Fruit fly (Drosophila melanogaster) whole organism, adult: ENCODE measurements around the gene Gyc76C.

Source experiments
- CG11617 ChIP-seq: fragments of 200-800 bp; sonication (Bioruptor generic); optimal IDR thresholded peaks from 2 replicates; lab custom pipeline; 2017; ENCODE audit warnings: mild to moderate bottlenecking, missing biosample characterization, missing genetic modification reagents, missing genetic modification characterization
- CG12768 ChIP-seq: fragments of 200-800 bp; sonication (Bioruptor generic); optimal IDR thresholded peaks from 2 replicates; lab custom pipeline; 2017; ENCODE audit warnings: missing biosample characterization, missing genetic modification characterization, mild to moderate bottlenecking, moderate library complexity, missing genetic modification reagents
- CG14711 ChIP-seq: fragments of 200-800 bp; sonication (Bioruptor generic); optimal IDR thresholded peaks from 2 replicates; lab custom pipeline; 2018; ENCODE audit warnings: missing biosample characterization, mild to moderate bottlenecking, missing genetic modification characterization, moderate library complexity
- CG1620 ChIP-seq: fragments of 200-800 bp; sonication (Bioruptor generic); optimal IDR thresholded peaks from 2 replicates; lab custom pipeline; 2016; ENCODE audit warnings: missing biosample characterization, missing genetic modification characterization
- CG33017 ChIP-seq: fragments of 200-800 bp; sonication (Bioruptor generic); optimal IDR thresholded peaks from 2 replicates; lab custom pipeline; 2018; ENCODE audit warnings: missing biosample characterization, mild to moderate bottlenecking, missing genetic modification characterization, moderate library complexity
- CG5204 ChIP-seq: fragments of 200-800 bp; sonication (Bioruptor generic); optimal IDR thresholded peaks from 2 replicates; lab custom pipeline; 2016; ENCODE audit warnings: missing biosample characterization, missing genetic modification characterization
- CG7045 ChIP-seq: fragments of 200-800 bp; sonication (Bioruptor generic); optimal IDR thresholded peaks from 2 replicates; lab custom pipeline; 2017; ENCODE audit warnings: missing biosample characterization, mild to moderate bottlenecking, missing genetic modification characterization
- CG7101 ChIP-seq: fragments of 200-800 bp; sonication (Bioruptor generic); optimal IDR thresholded peaks from 2 replicates; lab custom pipeline; 2018; ENCODE audit warnings: missing biosample characterization, mild to moderate bottlenecking, missing genetic modification characterization, moderate library complexity
- Clk ChIP-seq: fragments of 200-800 bp; sonication (Bioruptor generic); optimal IDR thresholded peaks from 2 replicates; lab custom pipeline; 2017; ENCODE audit warnings: missing biosample characterization, missing genetic modification characterization
- Crg-1 ChIP-seq: fragments of 200-800 bp; sonication (Bioruptor generic); optimal IDR thresholded peaks from 2 replicates; lab custom pipeline; 2016; ENCODE audit warnings: missing biosample characterization, missing genetic modification characterization
- Hr96 ChIP-seq: fragments of 200-800 bp; sonication (Bioruptor generic); optimal IDR thresholded peaks from 2 replicates; lab custom pipeline; 2016; ENCODE audit warnings: missing biosample characterization, missing genetic modification characterization
- Mnt ChIP-seq: fragments of 200-800 bp; sonication (Bioruptor generic); optimal IDR thresholded peaks from 2 replicates; lab custom pipeline; 2016; ENCODE audit warnings: missing biosample characterization, mild to moderate bottlenecking, missing genetic modification characterization
- bab1 ChIP-seq: fragments of 200-800 bp; sonication (Bioruptor generic); optimal IDR thresholded peaks from 3 replicates; lab custom pipeline; 2019; ENCODE audit warnings: missing biosample characterization, mild to moderate bottlenecking, missing genetic modification characterization, moderate library complexity
- cic ChIP-seq: fragments of 200-800 bp; sonication (Bioruptor generic); optimal IDR thresholded peaks from 2 replicates; lab custom pipeline; 2017; ENCODE audit warnings: missing biosample characterization, mild to moderate bottlenecking, missing genetic modification characterization, moderate library complexity
- cnc ChIP-seq, 2 experiments: fragments of >200 bp; optimal IDR thresholded peaks; 2 replicates each; lab custom pipeline; 2017
- kay ChIP-seq: fragments of 200-800 bp; sonication (Bioruptor generic); peaks from one replicate; lab custom pipeline; 2016; ENCODE audit warnings: missing biosample characterization, missing genetic modification characterization, borderline replicate concordance
- ovo ChIP-seq: fragments of 200-800 bp; sonication (Bioruptor generic); optimal IDR thresholded peaks from 2 replicates; lab custom pipeline; 2016; ENCODE audit warnings: missing biosample characterization, missing genetic modification characterization
- pad ChIP-seq: fragments of 200-800 bp; sonication (Bioruptor generic); optimal IDR thresholded peaks from 3 replicates; lab custom pipeline; 2017; ENCODE audit warnings: missing biosample characterization, missing genetic modification characterization, mild to moderate bottlenecking, moderate library complexity, missing genetic modification reagents
- tj ChIP-seq: fragments of 200-800 bp; sonication (Bioruptor generic); optimal IDR thresholded peaks from 3 replicates; lab custom pipeline; 2017; ENCODE audit warnings: missing biosample characterization, mild to moderate bottlenecking, missing genetic modification characterization, moderate library complexity
- toe ChIP-seq: fragments of 200-800 bp; sonication (Bioruptor generic); optimal IDR thresholded peaks from 2 replicates; lab custom pipeline; 2016; ENCODE audit warnings: missing biosample characterization, missing genetic modification characterization

Gyc76C gene

DNA sequence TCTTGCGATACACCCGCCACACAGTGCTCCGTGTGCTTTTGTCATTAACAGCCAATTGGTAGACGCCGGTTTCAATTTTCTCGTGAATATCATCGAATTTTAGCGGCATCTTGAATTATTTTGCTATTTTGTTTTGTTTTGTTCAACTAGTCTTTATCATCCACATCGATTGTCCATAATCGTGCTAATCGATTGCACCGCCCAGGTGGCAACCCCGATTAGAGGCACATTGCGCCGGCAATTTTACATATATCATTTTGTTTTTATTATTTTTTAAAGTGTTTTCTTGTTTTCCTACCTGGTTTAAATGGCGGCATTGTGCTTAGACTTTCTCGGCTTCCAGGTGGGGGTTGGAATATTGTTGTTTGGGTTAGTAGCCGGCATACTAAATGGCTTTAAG lies 12.5 kb upstream of the Gyc76C start, which contains the start of gene CG34116:
TSS of gene CG34116 (minus strand) at position 142 of the 400 bp plus-strand sequence.
- TF ChIP-seq CG1620: no peak
- TF ChIP-seq Mnt (GFP tag; lab: Kevin White, UChicago): peak; percentile 18
- no peak for TF ChIP-seq cic (GFP tag; lab: Kevin White, UChicago)
- TF ChIP-seq kay (GFP tag; lab: Kevin White, UChicago): no peak
- TF ChIP-seq Crg-1 (GFP tag; lab: Kevin White, UChicago): no peak
- no peak for TF ChIP-seq CG14711 (tag; lab: Kevin White, UChicago)
- peak; percentile 24 for TF ChIP-seq bab1 (GFP tag; lab: Kevin White, UChicago)
- TF ChIP-seq Clk (GFP tag; lab: Kevin White, UChicago): no peak
- no peak for TF ChIP-seq tj (GFP tag; lab: Kevin White, UChicago)
- TF ChIP-seq ovo (GFP tag; lab: Kevin White, UChicago): no peak
- no peak for TF ChIP-seq CG7101 (tag; lab: Kevin White, UChicago)
- TF ChIP-seq CG7045 (GFP tag; lab: Kevin White, UChicago): no peak
- no peak for TF ChIP-seq pad (GFP tag; lab: Kevin White, UChicago)

DNA sequence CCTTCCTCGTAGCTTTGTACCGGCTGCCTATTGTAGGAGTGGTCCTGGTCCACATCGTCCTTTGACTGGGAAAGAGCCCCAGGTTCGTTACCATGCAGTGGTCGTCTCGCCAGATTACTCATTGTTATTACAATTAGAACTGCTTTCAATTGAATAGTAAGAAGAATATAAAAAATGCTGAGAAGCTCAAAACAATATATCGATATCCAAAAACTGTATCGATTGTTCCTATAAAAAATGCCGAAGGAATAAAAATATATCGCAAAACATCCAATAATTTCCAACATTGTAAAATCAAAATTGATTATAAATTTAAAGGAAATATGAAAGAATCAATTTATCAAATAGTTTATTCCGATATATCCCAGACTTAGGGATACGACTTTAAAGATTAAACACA lies 11.5 kb upstream of the Gyc76C start, which contains the start of the genes TORIP and Ccdc58:
TSS of gene TORIP (minus strand) at position 173 of the 400 bp plus-strand sequence.
TSS of gene Ccdc58 (plus strand) at position 274 of the 400 bp plus-strand sequence.
- TF ChIP-seq tj (GFP tag; lab: Kevin White, UChicago) (peak; percentile 75), pad (GFP tag; lab: Kevin White, UChicago) (no peak)

DNA sequence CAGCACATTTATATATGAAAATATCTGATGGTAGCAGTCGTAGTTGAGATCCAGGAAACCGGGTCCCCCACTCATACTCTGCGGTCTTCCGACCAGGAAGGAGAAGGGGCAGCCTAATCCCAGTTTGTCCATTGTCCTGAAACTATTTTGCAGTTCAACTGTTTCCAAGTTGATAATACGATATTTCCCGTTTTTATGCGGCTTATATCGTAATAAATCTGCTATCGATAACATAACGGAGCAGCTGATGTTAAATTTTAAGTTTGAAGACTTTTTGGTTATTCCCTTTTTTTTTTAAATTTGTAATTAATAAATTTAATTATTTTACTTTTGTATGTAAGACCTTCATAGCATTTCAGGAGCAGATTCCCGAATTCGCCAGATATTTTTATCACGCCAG lies 7.7 kb upstream of the Gyc76C start, which contains the start of gene CG14102:
TSS of gene CG14102 (minus strand) at position 187 of the 400 bp plus-strand sequence.
- TF ChIP-seq cnc (optimal IDR thresholded peaks at IDR 0.05; lab: Kevin White, UChicago): no peak
- TF ChIP-seq CG5204 (GFP tag; lab: Kevin White, UChicago): no peak

DNA sequence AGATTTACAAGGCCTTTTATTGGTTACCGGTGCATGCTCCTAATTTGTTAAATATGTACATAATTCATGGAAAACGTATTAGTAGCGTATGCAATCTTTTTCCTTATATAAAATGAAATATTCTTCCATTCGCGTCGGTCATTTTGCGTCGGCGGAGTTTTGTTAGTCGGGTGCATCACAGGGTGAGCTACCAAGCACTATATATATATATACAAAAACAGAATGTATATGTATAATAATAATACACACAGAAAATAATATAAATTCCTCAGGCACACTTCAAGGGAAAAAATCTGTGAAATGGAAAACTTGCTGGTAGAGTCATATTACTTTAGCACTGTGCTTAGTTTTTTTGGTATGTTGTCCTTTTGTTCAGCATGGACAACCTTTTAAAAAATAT lies 5.6 kb upstream of the Gyc76C start, which contains the start of gene Ir76a:
TSS of gene Ir76a (plus strand) at position 301 of the 400 bp plus-strand sequence.
- no peak for TF ChIP-seq cic (GFP tag; lab: Kevin White, UChicago)
- peak; percentile 25 for TF ChIP-seq tj (GFP tag; lab: Kevin White, UChicago)
- TF ChIP-seq CG14711 (tag; lab: Kevin White, UChicago): no peak
- no peak for TF ChIP-seq Mnt (GFP tag; lab: Kevin White, UChicago)

DNA sequence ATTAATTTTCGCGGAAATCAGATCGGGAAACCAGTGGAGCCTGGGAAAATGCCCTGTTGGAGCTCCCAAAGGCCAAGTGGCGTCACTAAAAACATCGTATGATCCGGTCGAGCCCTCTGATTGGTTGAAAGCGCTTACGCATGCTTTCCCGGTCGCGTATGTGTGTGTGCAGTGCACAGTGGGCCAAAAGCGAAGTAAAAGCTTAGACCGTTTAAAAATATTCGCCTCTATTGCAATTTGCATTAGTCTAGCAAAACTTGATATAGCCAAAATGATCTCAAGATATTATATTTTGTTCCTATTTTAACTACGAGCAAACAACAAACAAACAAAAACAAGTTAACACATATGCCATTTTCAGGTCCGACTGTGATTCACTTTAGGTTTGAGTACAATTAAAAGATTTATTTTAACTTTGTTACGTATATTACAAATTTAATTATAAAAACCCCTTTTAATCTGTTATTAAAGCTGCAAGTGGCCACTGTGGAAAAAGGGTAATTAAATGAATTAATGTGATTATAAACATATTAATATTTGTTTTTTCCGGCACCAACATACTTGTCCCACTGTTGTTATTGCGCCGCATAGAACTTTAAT lies 934 bp upstream of the Gyc76C start:
- TF ChIP-seq CG33017 (peak; percentile 87), pad (GFP tag; lab: Kevin White, UChicago) (peak; percentile 71), Clk (GFP tag; lab: Kevin White, UChicago) (peak; percentile 69), cnc (optimal IDR thresholded peaks at IDR 0.05; lab: Kevin White, UChicago) (no peak), CG14711 (tag; lab: Kevin White, UChicago) (peak; percentile 59), cic (GFP tag; lab: Kevin White, UChicago) (peak; percentile 66), bab1 (GFP tag; lab: Kevin White, UChicago) (peak; percentile 91), CG12768 (peak; percentile 89), Mnt (GFP tag; lab: Kevin White, UChicago) (peak; percentile 82), CG5204 (GFP tag; lab: Kevin White, UChicago) (no peak), kay (GFP tag; lab: Kevin White, UChicago) (peak; percentile 98), CG7101 (tag; lab: Kevin White, UChicago) (peak; percentile 84), Hr96 (GFP tag; lab: Kevin White, UChicago) (peak; percentile 78), ovo (GFP tag; lab: Kevin White, UChicago) (peak; percentile 61), CG11617 (GFP tag; lab: Kevin White, UChicago) (peak; percentile 96), CG1620 (peak; percentile 75), toe (GFP tag; lab: Kevin White, UChicago) (peak; percentile 86), tj (GFP tag; lab: Kevin White, UChicago) (peak; percentile 80), Crg-1 (GFP tag; lab: Kevin White, UChicago) (peak; percentile 85), CG7045 (GFP tag; lab: Kevin White, UChicago) (peak; percentile 90)

DNA sequence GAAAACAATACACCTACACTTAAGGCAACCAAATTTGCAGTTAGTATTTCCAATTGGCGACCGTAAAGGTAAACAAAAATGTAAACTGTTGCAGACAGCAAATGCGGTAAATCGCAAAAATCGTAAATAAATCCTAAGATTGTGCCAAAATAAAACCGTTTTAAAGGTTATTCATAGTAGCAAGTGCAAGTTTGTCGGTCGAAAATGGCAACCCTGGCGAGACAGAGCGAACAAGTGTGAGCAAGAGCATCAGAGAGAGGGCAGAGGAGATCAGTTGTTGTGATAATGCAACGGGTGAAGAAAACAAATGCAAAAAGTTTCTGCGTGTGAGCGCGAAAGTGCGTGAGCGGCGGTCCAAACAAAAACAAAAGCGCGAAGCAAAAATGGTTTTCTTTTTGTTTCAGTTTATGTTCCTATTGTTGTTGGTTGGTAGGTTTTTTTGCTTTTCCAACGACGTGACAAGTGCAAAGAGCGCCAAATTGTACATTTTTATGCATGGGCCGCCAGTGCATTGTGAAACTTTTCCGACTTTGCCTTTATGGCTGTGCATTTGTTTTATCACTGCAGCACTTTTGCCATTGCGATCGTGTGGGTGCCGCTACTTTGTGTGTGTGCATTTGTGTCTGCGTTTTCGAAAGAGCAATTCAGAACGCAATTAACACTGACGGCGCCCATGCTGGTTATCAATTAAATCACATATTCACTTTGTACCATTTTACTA lies 492 bp downstream of the Gyc76C start:
- TF ChIP-seq cnc (optimal IDR thresholded peaks at IDR 0.05; lab: Kevin White, UChicago) (no peak), tj (GFP tag; lab: Kevin White, UChicago) (peak; percentile 58), CG14711 (tag; lab: Kevin White, UChicago) (peak; percentile 91), CG12768 (peak; percentile 65), Crg-1 (GFP tag; lab: Kevin White, UChicago) (no peak), Clk (GFP tag; lab: Kevin White, UChicago) (no peak)
